Worm (Caenorhabditis elegans) whole organism, L2 larva: ENCODE results near the gene F33G12.3.
A peak's percentile ranks its signal among the peaks of the same experiment; 100 is the strongest.

Experiments used
- C34F6.9 ChIP-seq: fragments of 150-350 bp; optimal IDR thresholded peaks from 2 replicates; lab custom pipeline; 2014; ENCODE audit warnings: missing biosample characterization, missing genetic modification characterization
- F13H6.1 ChIP-seq: sonication (generic microtip); optimal IDR thresholded peaks from 2 replicates; lab custom pipeline; 2016; ENCODE audit warnings: missing genetic modification characterization, missing compliant biosample characterization
- Y55F3AM.14 ChIP-seq: fragments of 200-800 bp; sonication (Bioruptor generic); optimal IDR thresholded peaks from 2 replicates; lab custom pipeline; 2018; ENCODE audit warnings: mild to moderate bottlenecking, missing genetic modification characterization, missing compliant biosample characterization
- ZK546.5 ChIP-seq: sonication (generic microtip); optimal IDR thresholded peaks from 2 replicates; lab custom pipeline; 2017; ENCODE audit warnings: missing biosample characterization, missing genetic modification characterization
- alr-1 ChIP-seq: fragments of 150-350 bp; optimal IDR thresholded peaks from 2 replicates; lab custom pipeline; 2014; ENCODE audit warnings: missing biosample characterization, missing genetic modification characterization
- aly-2 ChIP-seq: fragments of 150-350 bp; optimal IDR thresholded peaks from 2 replicates; lab custom pipeline; 2014; ENCODE audit warnings: missing biosample characterization, missing genetic modification characterization
- ama-1 ChIP-seq: fragments of 150-350 bp; optimal IDR thresholded peaks from 2 replicates; lab custom pipeline; 2018; ENCODE audit warnings: inconsistent platforms
- blmp-1 ChIP-seq: sonication (generic microtip); optimal IDR thresholded peaks from 2 replicates; lab custom pipeline; 2017; ENCODE audit warnings: missing genetic modification characterization, mild to moderate bottlenecking, missing compliant biosample characterization, antibody characterized with exemption, moderate library complexity; ENCODE audit not compliant: insufficient read depth
- ceh-16 ChIP-seq: fragments of 150-350 bp; optimal IDR thresholded peaks from 2 replicates; lab custom pipeline; 2014; ENCODE audit warnings: missing biosample characterization, missing genetic modification characterization
- ceh-82 ChIP-seq: fragments of 150-350 bp; optimal IDR thresholded peaks from 2 replicates; lab custom pipeline; 2014; ENCODE audit warnings: missing biosample characterization, missing genetic modification characterization
- crh-2 ChIP-seq: sonication (generic microtip); optimal IDR thresholded peaks from 2 replicates; lab custom pipeline; 2017; ENCODE audit warnings: missing biosample characterization, missing genetic modification characterization
- dmd-4 ChIP-seq: sonication (generic microtip); optimal IDR thresholded peaks from 2 replicates; lab custom pipeline; 2017; ENCODE audit warnings: missing biosample characterization, missing genetic modification characterization
- egl-27 ChIP-seq: sonication (generic microtip); optimal IDR thresholded peaks from 3 replicates; lab custom pipeline; 2017; ENCODE audit warnings: missing biosample characterization, missing genetic modification reagents, missing genetic modification characterization
- elt-1 ChIP-seq: fragments of 150-350 bp; optimal IDR thresholded peaks from 2 replicates; lab custom pipeline; 2014; ENCODE audit warnings: missing biosample characterization, missing genetic modification characterization
- elt-3 ChIP-seq: sonication (generic microtip); optimal IDR thresholded peaks from 2 replicates; lab custom pipeline; 2017; ENCODE audit warnings: missing biosample characterization, missing genetic modification characterization
- fos-1 ChIP-seq: fragments of 150-350 bp; optimal IDR thresholded peaks from 2 replicates; lab custom pipeline; 2014; ENCODE audit warnings: missing biosample characterization, missing genetic modification characterization
- gmeb-1 ChIP-seq: fragments of 150-350 bp; optimal IDR thresholded peaks from 2 replicates; lab custom pipeline; 2014; ENCODE audit warnings: missing biosample characterization, missing genetic modification characterization
- lin-11 ChIP-seq: fragments of 150-350 bp; sonication (generic microtip); optimal IDR thresholded peaks from 2 replicates; lab custom pipeline; 2014; ENCODE audit warnings: missing biosample characterization, missing genetic modification characterization, inconsistent platforms, mixed read lengths
- lin-13 ChIP-seq: fragments of 150-350 bp; optimal IDR thresholded peaks from 2 replicates; lab custom pipeline; 2014; ENCODE audit warnings: missing biosample characterization, missing genetic modification reagents, missing genetic modification characterization
- lin-39 ChIP-seq: fragments of 150-350 bp; optimal IDR thresholded peaks from 2 replicates; lab custom pipeline; 2014; ENCODE audit warnings: missing biosample characterization, missing genetic modification reagents, missing genetic modification characterization
- lsy-2 ChIP-seq, 2 experiments: fragments of 150-350 bp in 1 of 2; sonication (generic microtip) in 1 of 2; optimal IDR thresholded peaks; 2 replicates each; lab custom pipeline; 2014 to 2017; ENCODE audit warnings: missing biosample characterization in 2 of 2, missing genetic modification characterization in 2 of 2
- mab-5 ChIP-seq: fragments of 150-350 bp; optimal IDR thresholded peaks from 2 replicates; lab custom pipeline; 2014; ENCODE audit warnings: missing biosample characterization, missing genetic modification characterization
- mbf-1 ChIP-seq: sonication (generic microtip); optimal IDR thresholded peaks from 2 replicates; lab custom pipeline; 2017; ENCODE audit warnings: missing biosample characterization, missing genetic modification characterization
- mdl-1 ChIP-seq, 2 experiments: fragments of 150-350 bp in 1 of 2; sonication (generic microtip) in 1 of 2; optimal IDR thresholded peaks; 2 replicates each; lab custom pipeline; 2017; ENCODE audit warnings: missing biosample characterization in 2 of 2, missing genetic modification characterization in 2 of 2
- nhr-12 ChIP-seq: fragments of 150-350 bp; optimal IDR thresholded peaks from 2 replicates; lab custom pipeline; 2014; ENCODE audit warnings: missing biosample characterization, missing genetic modification characterization
- nhr-129 ChIP-seq: fragments of 150-350 bp; optimal IDR thresholded peaks from 2 replicates; lab custom pipeline; 2014; ENCODE audit warnings: missing biosample characterization, missing genetic modification characterization
- nhr-21 ChIP-seq: fragments of 150-350 bp; optimal IDR thresholded peaks from 2 replicates; lab custom pipeline; 2014; ENCODE audit warnings: missing biosample characterization, missing genetic modification characterization
- nhr-23 ChIP-seq: fragments of 150-350 bp; optimal IDR thresholded peaks from 2 replicates; lab custom pipeline; 2014; ENCODE audit warnings: missing biosample characterization, missing genetic modification reagents, missing genetic modification characterization
- nhr-237 ChIP-seq: fragments of 150-350 bp; optimal IDR thresholded peaks from 2 replicates; lab custom pipeline; 2014; ENCODE audit warnings: missing biosample characterization, missing genetic modification characterization
- nhr-25 ChIP-seq: fragments of 150-350 bp; sonication (generic microtip); optimal IDR thresholded peaks from 3 replicates; lab custom pipeline; 2014; ENCODE audit warnings: missing biosample characterization, missing genetic modification characterization
- peb-1 ChIP-seq: fragments of 150-350 bp; optimal IDR thresholded peaks from 2 replicates; lab custom pipeline; 2014; ENCODE audit warnings: missing biosample characterization, missing genetic modification characterization
- sem-4 ChIP-seq: fragments of 150-350 bp; optimal IDR thresholded peaks from 2 replicates; lab custom pipeline; 2014; ENCODE audit warnings: missing biosample characterization, missing genetic modification reagents, missing genetic modification characterization
- skn-1 ChIP-seq: sonication (generic microtip); optimal IDR thresholded peaks from 2 replicates; lab custom pipeline; 2017; ENCODE audit warnings: missing biosample characterization, missing genetic modification characterization
- sma-3 ChIP-seq: sonication (generic microtip); optimal IDR thresholded peaks from 2 replicates; lab custom pipeline; 2016; ENCODE audit warnings: missing genetic modification reagents, missing genetic modification characterization, missing compliant biosample characterization
- sma-9 ChIP-seq, 2 experiments: fragments of 150-350 bp in 1 of 2; sonication (generic microtip) in 1 of 2; optimal IDR thresholded peaks; 2 replicates each; lab custom pipeline; 2014 to 2016; ENCODE audit warnings: missing genetic modification characterization in 2 of 2, mild to moderate bottlenecking in 1 of 2, missing biosample characterization in 1 of 2, missing compliant biosample characterization in 1 of 2, missing genetic modification reagents in 1 of 2, moderate library complexity in 1 of 2
- snpc-4 ChIP-seq: fragments of 150-350 bp; optimal IDR thresholded peaks from 2 replicates; lab custom pipeline; 2014; ENCODE audit warnings: missing biosample characterization, missing genetic modification characterization
- unc-39 ChIP-seq: fragments of 150-350 bp; optimal IDR thresholded peaks from 2 replicates; lab custom pipeline; 2014; ENCODE audit warnings: missing biosample characterization, missing genetic modification characterization
- unc-55 ChIP-seq: fragments of 150-350 bp; sonication (generic microtip); optimal IDR thresholded peaks from 3 replicates; lab custom pipeline; 2014; ENCODE audit warnings: missing biosample characterization, missing genetic modification reagents, missing genetic modification characterization
- unc-62 ChIP-seq: fragments of 150-350 bp; optimal IDR thresholded peaks from 2 replicates; lab custom pipeline; 2014; ENCODE audit warnings: missing biosample characterization, missing genetic modification reagents, missing genetic modification characterization
- ztf-1 ChIP-seq: fragments of 200-800 bp; sonication (Bioruptor generic); conservative IDR thresholded peaks from 2 replicates; pipeline ENCODE4 v1.3.6; 2022; ENCODE audit warnings: missing genetic modification characterization, missing compliant biosample characterization
- ztf-11 ChIP-seq: sonication (generic microtip); optimal IDR thresholded peaks from 2 replicates; lab custom pipeline; 2017; ENCODE audit warnings: missing biosample characterization, missing genetic modification characterization

F33G12.3 gene

DNA sequence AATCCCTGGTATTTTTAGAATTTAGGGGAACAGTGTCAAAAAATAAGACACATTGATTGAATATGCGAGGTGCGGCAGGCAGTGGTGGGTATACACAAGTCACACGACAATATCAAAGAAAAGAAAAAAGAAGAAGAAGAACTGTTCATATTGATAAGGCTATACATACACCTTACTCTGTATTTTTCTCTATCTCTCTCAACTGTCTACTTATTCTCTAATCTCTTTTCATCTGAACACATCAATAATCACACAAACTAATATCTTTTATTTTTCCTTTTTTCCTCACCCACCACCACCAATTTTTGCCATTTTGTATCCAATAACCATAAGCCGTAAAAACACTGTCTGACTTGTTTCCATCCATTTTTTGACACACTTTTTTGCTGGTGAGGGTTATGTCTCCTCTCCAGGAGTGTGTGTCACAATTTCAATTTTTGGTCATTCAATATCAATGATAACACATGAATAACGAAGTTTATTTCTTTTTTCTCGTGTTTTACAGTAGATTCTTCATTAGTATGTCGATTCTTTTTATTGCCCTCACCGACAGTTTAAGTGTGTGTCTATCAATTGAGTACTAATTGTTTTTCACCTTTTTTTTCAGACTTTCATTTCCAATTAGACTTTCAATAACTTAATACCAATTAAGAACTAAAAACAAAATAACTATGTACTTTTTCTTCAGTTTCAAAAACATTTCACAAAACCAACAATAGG is 14.3 kb downstream of the F33G12.3 start:
- TF ChIP-seq nhr-23 (tag; lab: Kevin White, UChicago) (no peak), nhr-21 (tag; lab: Kevin White, UChicago) (peak; percentile 54), Y55F3AM.14 (GFP tag; lab: Kevin White, UChicago) (no peak), dmd-4 (no peak), sem-4 (tag; lab: Kevin White, UChicago) (peak; percentile 14), ama-1 (lab: Kevin White, UChicago) (no peak), gmeb-1 (peak; percentile 9), fos-1 (peak; percentile 79), nhr-237 (tag; lab: Kevin White, UChicago) (no peak), blmp-1 (peak; percentile 53), lin-11 (no peak), mbf-1 (tag; lab: Kevin White, UChicago) (no peak), aly-2 (tag; lab: Kevin White, UChicago) (no peak), sma-9 (GFP tag; optimal IDR thresholded peaks at IDR 0.05; lab: Kevin White, UChicago) (peak; percentile 62), sma-9 (tag; optimal IDR thresholded peaks at IDR 0.05; lab: Kevin White, UChicago) (no peak), lsy-2 (tag; optimal IDR thresholded peaks at IDR 0.05; lab: Kevin White, UChicago) (peak in 1 of 2 experiments; percentile 43), ZK546.5 (tag; lab: Kevin White, UChicago) (no peak), sma-3 (GFP tag; lab: Kevin White, UChicago) (peak; percentile 34), lin-39 (tag; lab: Kevin White, UChicago) (no peak), snpc-4 (tag; lab: Kevin White, UChicago) (no peak), egl-27 (no peak), crh-2 (tag; lab: Kevin White, UChicago) (peak; percentile 68), skn-1 (tag; lab: Kevin White, UChicago) (no peak), mab-5 (no peak), ztf-11 (no peak), nhr-129 (tag; lab: Kevin White, UChicago) (peak; percentile 34), unc-39 (tag; lab: Kevin White, UChicago) (no peak), nhr-25 (peak; percentile 67), lin-13 (no peak), elt-3 (no peak), C34F6.9 (tag; lab: Kevin White, UChicago) (no peak)

ce11 chrII:5018578-5018977 is 15.3 kb downstream of the F33G12.3 start:
- TF ChIP-seq nhr-237 (tag; lab: Kevin White, UChicago): no peak
- TF ChIP-seq nhr-23 (tag; lab: Kevin White, UChicago): no peak
- TF ChIP-seq alr-1 (tag; lab: Kevin White, UChicago): no peak
- TF ChIP-seq elt-3: no peak
- TF ChIP-seq ztf-1: no peak
- no peak for TF ChIP-seq ama-1 (lab: Kevin White, UChicago)
- TF ChIP-seq nhr-129 (tag; lab: Kevin White, UChicago): no peak
- no peak for TF ChIP-seq lin-39 (tag; lab: Kevin White, UChicago)
- TF ChIP-seq mab-5: no peak
- TF ChIP-seq nhr-25: no peak
- no peak for TF ChIP-seq elt-1
- no peak for TF ChIP-seq ceh-82 (tag; lab: Kevin White, UChicago)
- TF ChIP-seq sma-9 (GFP tag; optimal IDR thresholded peaks at IDR 0.05; lab: Kevin White, UChicago): no peak
- TF ChIP-seq sma-9 (tag; optimal IDR thresholded peaks at IDR 0.05; lab: Kevin White, UChicago): no peak
- no peak for TF ChIP-seq lin-11
- TF ChIP-seq peb-1: no peak
- no peak for TF ChIP-seq ztf-11
- no peak for TF ChIP-seq mdl-1 (tag; optimal IDR thresholded peaks at IDR 0.05; lab: Kevin White, UChicago)
- TF ChIP-seq nhr-12 (tag; lab: Kevin White, UChicago): no peak
- TF ChIP-seq dmd-4: no peak

DNA sequence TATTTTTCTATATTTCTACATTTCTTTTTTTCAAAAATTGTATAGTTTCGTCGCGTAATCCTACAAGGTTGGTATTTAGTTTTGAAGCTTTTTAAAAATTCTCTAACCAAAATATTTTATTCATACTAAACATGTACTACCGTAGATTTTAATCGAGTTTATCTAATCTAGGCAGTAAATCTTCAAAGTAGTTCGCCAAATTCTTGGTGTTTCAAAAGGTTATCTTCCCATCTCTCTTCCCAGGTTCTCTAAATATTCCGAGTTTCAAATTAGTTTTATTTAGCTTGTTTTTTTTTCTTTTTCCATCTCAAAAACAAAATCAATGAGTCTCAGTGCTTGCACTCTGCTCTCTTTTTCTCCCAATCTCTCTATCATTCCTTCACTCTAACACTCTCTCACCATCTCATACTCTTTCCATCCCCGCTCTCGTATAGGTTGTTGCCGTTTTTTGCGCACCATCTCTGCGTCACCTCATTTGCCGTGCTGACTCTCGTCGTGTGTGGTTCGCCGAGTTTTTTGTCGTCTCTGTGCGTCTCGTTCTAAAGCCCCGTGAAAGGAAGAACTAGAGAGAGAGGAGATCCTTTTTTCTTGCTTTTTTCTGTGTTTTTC is 16.8 kb downstream of the F33G12.3 start:
- no peak for TF ChIP-seq peb-1
- peak; percentile 81 for TF ChIP-seq fos-1
- peak; percentile 31 for TF ChIP-seq nhr-21 (tag; lab: Kevin White, UChicago)
- TF ChIP-seq egl-27: peak; percentile 74
- peak; percentile 82 for TF ChIP-seq nhr-129 (tag; lab: Kevin White, UChicago)
- no peak for TF ChIP-seq elt-3
- TF ChIP-seq alr-1 (tag; lab: Kevin White, UChicago): no peak
- TF ChIP-seq ZK546.5 (tag; lab: Kevin White, UChicago): no peak
- TF ChIP-seq mab-5: peak; percentile 56
- no peak for TF ChIP-seq blmp-1
- no peak for TF ChIP-seq nhr-23 (tag; lab: Kevin White, UChicago)
- TF ChIP-seq dmd-4: no peak
- no peak for TF ChIP-seq mbf-1 (tag; lab: Kevin White, UChicago)
- TF ChIP-seq lsy-2 (tag; optimal IDR thresholded peaks at IDR 0.05; lab: Kevin White, UChicago): peak; percentile 21 to 76
- TF ChIP-seq ztf-11: no peak
- TF ChIP-seq crh-2 (tag; lab: Kevin White, UChicago): peak; percentile 66
- no peak for TF ChIP-seq unc-62 (GFP tag; lab: Kevin White, UChicago)
- peak; percentile 58 for TF ChIP-seq nhr-25
- peak; percentile 80 for TF ChIP-seq Y55F3AM.14 (GFP tag; lab: Kevin White, UChicago)
- no peak for TF ChIP-seq skn-1 (tag; lab: Kevin White, UChicago)
- TF ChIP-seq ama-1 (lab: Kevin White, UChicago): peak; percentile 1
- TF ChIP-seq nhr-12 (tag; lab: Kevin White, UChicago): no peak
- peak; percentile 72 for TF ChIP-seq unc-55 (GFP tag; lab: Kevin White, UChicago)
- peak; percentile 91 for TF ChIP-seq C34F6.9 (tag; lab: Kevin White, UChicago)
- peak; percentile 68 for TF ChIP-seq F13H6.1 (tag; lab: Kevin White, UChicago)
- peak; percentile 18 for TF ChIP-seq sma-3 (GFP tag; lab: Kevin White, UChicago)
- TF ChIP-seq lin-39 (tag; lab: Kevin White, UChicago): no peak
- peak; percentile 51 for TF ChIP-seq snpc-4 (tag; lab: Kevin White, UChicago)
- no peak for TF ChIP-seq aly-2 (tag; lab: Kevin White, UChicago)
- no peak for TF ChIP-seq lin-11
- TF ChIP-seq lin-13: peak; percentile 32
- peak; percentile 69 for TF ChIP-seq ceh-16 (tag; lab: Kevin White, UChicago)
- peak in 1 of 2 experiments; percentile 26 for TF ChIP-seq mdl-1 (tag; optimal IDR thresholded peaks at IDR 0.05; lab: Kevin White, UChicago)
- no peak for TF ChIP-seq elt-1
